Worm (Caenorhabditis elegans) whole organism, L1 larva: Measurements from ENCODE around the gene C27F2.7.

Experiments
- ceh-82 ChIP-seq, 3 experiments: fragments of 150-350 bp in 1 of 3; sonication (generic microtip) in 2 of 3; optimal IDR thresholded peaks; 2 replicates each; lab custom pipeline; 2014 to 2017; ENCODE audit warnings: missing biosample characterization in 3 of 3, missing genetic modification characterization in 3 of 3
- ceh-90 ChIP-seq: sonication (generic microtip); optimal IDR thresholded peaks from 2 replicates; lab custom pipeline; 2016; ENCODE audit warnings: missing genetic modification characterization, missing compliant biosample characterization
- fkh-8 ChIP-seq: sonication (generic microtip); optimal IDR thresholded peaks from 2 replicates; lab custom pipeline; 2016; ENCODE audit warnings: mild to moderate bottlenecking, missing genetic modification characterization, missing compliant biosample characterization
- nhr-11 ChIP-seq: fragments of 150-350 bp; optimal IDR thresholded peaks from 2 replicates; lab custom pipeline; 2014; ENCODE audit warnings: missing biosample characterization, missing genetic modification characterization
- nhr-237 ChIP-seq: fragments of 150-350 bp; optimal IDR thresholded peaks from 2 replicates; lab custom pipeline; 2014; ENCODE audit warnings: missing biosample characterization, missing genetic modification characterization
- nhr-28 ChIP-seq: fragments of 150-350 bp; optimal IDR thresholded peaks from 2 replicates; lab custom pipeline; 2014; ENCODE audit warnings: missing biosample characterization, missing genetic modification characterization
- pax-3 ChIP-seq: fragments of 200-800 bp; sonication (Bioruptor generic); optimal IDR thresholded peaks from 2 replicates; lab custom pipeline; 2018; ENCODE audit warnings: mild to moderate bottlenecking, missing genetic modification characterization, moderate library complexity, missing compliant biosample characterization
- sup-37 ChIP-seq: fragments of 200-800 bp; sonication (Bioruptor generic); optimal IDR thresholded peaks from 2 replicates; lab custom pipeline; 2018; ENCODE audit warnings: mild to moderate bottlenecking, missing genetic modification characterization, missing compliant biosample characterization
- tbx-2 ChIP-seq: sonication (generic microtip); optimal IDR thresholded peaks from 2 replicates; lab custom pipeline; 2016; ENCODE audit warnings: missing genetic modification characterization, missing compliant biosample characterization

ce11 chrIII:5013915-5014346 lies 29.6 kb upstream of the C27F2.7 start:
- TF ChIP-seq ceh-90 (no peak), fkh-8 (tag; lab: Kevin White, UChicago) (peak; percentile 90), nhr-28 (no peak), pax-3 (no peak), sup-37 (peak; percentile 32), ceh-82 (tag; optimal IDR thresholded peaks at IDR 0.05; lab: Kevin White, UChicago) (peak; percentile 57 to 83 (median 80)), nhr-237 (peak; percentile 74), tbx-2 (tag; lab: Kevin White, UChicago) (peak; percentile 96), nhr-11 (tag; lab: Kevin White, UChicago) (peak; percentile 37)
